Worm (Caenorhabditis elegans) whole organism, late embryonic: ENCODE results near the gene R07E3.1.

Source experiments
- dmd-4 ChIP-seq: sonication (generic microtip); optimal IDR thresholded peaks from 2 replicates; lab custom pipeline; 2016; ENCODE audit warnings: borderline replicate concordance, missing genetic modification characterization, missing compliant biosample characterization
- elt-2 ChIP-seq: sonication (generic microtip); optimal IDR thresholded peaks from 2 replicates; lab custom pipeline; 2016; ENCODE audit warnings: missing genetic modification reagents, missing genetic modification characterization, missing compliant biosample characterization
- hlh-6 ChIP-seq: sonication (generic microtip); optimal IDR thresholded peaks from 2 replicates; lab custom pipeline; 2016; ENCODE audit warnings: missing genotype, missing genetic modification characterization, missing compliant biosample characterization
- pax-1 ChIP-seq: fragments of 150-350 bp; optimal IDR thresholded peaks from 2 replicates; lab custom pipeline; 2014; ENCODE audit warnings: missing biosample characterization, missing genetic modification characterization
- tbx-7 ChIP-seq: sonication (generic microtip); optimal IDR thresholded peaks from 2 replicates; lab custom pipeline; 2016; ENCODE audit warnings: missing genotype, missing genetic modification characterization, missing compliant biosample characterization
- unc-55 ChIP-seq: sonication (generic microtip); optimal IDR thresholded peaks from 2 replicates; lab custom pipeline; 2017; ENCODE audit warnings: missing biosample characterization, missing genetic modification reagents, missing genetic modification characterization

DNA sequence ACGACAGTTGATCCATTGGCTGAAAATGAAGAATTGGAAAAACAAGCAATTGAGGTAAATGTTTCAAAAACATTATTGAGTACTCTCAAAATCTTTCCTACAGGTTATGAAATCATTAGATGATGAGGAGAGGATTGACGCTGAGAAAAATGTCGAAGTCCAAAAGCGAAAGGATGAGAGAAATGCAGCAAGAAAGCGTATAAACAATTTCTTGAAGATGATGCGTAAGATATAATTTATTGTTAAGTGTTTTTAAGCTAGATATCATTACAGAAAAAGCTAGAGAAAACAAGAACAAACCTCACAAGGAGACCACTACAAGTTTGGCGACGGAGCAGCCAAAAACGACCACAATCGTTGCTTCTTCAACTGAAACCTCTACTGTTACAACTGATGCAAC lies 21.3 kb downstream of the R07E3.1 start:
- TF ChIP-seq pax-1 (tag; lab: Kevin White, UChicago) (no peak), tbx-7 (tag; lab: Kevin White, UChicago) (no peak), unc-55 (GFP tag; lab: Kevin White, UChicago) (no peak), elt-2 (tag; lab: Kevin White, UChicago) (no peak), dmd-4 (tag; lab: Kevin White, UChicago) (no peak), hlh-6 (tag; lab: Kevin White, UChicago) (no peak)
